Fruit fly (Drosophila melanogaster) whole organism, embryonic: ENCODE results near the gene CG7565.
A peak's percentile ranks its signal among the peaks of the same experiment; 100 is the strongest.

Experiments
- BtbVII ChIP-seq: fragments of 200-800 bp; sonication (Bioruptor generic); optimal IDR thresholded peaks from 3 replicates; lab custom pipeline; 2017; ENCODE audit warnings: missing biosample characterization, mild to moderate bottlenecking, missing genetic modification characterization
- CG10543 ChIP-seq: fragments of 200-800 bp; sonication (Bioruptor generic); optimal IDR thresholded peaks from 3 replicates; lab custom pipeline; 2017; ENCODE audit warnings: missing biosample characterization, mild to moderate bottlenecking, missing genetic modification characterization, moderate library complexity
- CG11085 ChIP-seq: fragments of 200-800 bp; sonication (Bioruptor generic); IDR thresholded peaks from 2 replicates; pipeline ENCODE4 v1.3.6; 2022; ENCODE audit warnings: missing biosample characterization, missing genetic modification characterization
- CG12299 ChIP-seq: fragments of 200-800 bp; sonication (Bioruptor generic); optimal IDR thresholded peaks from 2 replicates; lab custom pipeline; 2018; ENCODE audit warnings: missing biosample characterization, mild to moderate bottlenecking, missing genetic modification characterization
- CG13775 ChIP-seq: fragments of 200-800 bp; sonication (Bioruptor generic); optimal IDR thresholded peaks from 3 replicates; lab custom pipeline; 2017; ENCODE audit warnings: missing biosample characterization, mild to moderate bottlenecking, missing genetic modification characterization
- CG14441 ChIP-seq: fragments of 200-800 bp; sonication (Bioruptor generic); IDR thresholded peaks from 2 replicates; pipeline ENCODE4 v1.3.6; 2022; ENCODE audit warnings: missing biosample characterization, missing genetic modification characterization
- CG15514 ChIP-seq: fragments of 200-800 bp; sonication (Bioruptor generic); optimal IDR thresholded peaks from 3 replicates; lab custom pipeline; 2017; ENCODE audit warnings: missing biosample characterization, missing genetic modification characterization, mild to moderate bottlenecking, moderate library complexity, missing genetic modification reagents
- CG1602 ChIP-seq: fragments of 200-800 bp; sonication (Bioruptor generic); optimal IDR thresholded peaks from 3 replicates; lab custom pipeline; 2016; ENCODE audit warnings: missing biosample characterization, missing genetic modification characterization
- CG17328 ChIP-seq: fragments of 200-800 bp; sonication (Bioruptor generic); IDR thresholded peaks from 2 replicates; pipeline ENCODE4 v1.3.6; 2022; ENCODE audit warnings: missing biosample characterization, missing genetic modification characterization
- CG17912 ChIP-seq: fragments of 200-800 bp; sonication (Bioruptor generic); optimal IDR thresholded peaks from 2 replicates; lab custom pipeline; 2018; ENCODE audit warnings: missing biosample characterization, mild to moderate bottlenecking, missing genetic modification characterization
- CG18599 ChIP-seq: fragments of 200-800 bp; sonication (Bioruptor generic); optimal IDR thresholded peaks from 3 replicates; lab custom pipeline; 2017; ENCODE audit warnings: missing biosample characterization, missing genetic modification characterization, mild to moderate bottlenecking, moderate library complexity, missing genetic modification reagents
- CG2199 ChIP-seq: fragments of 200-800 bp; sonication (Bioruptor generic); IDR thresholded peaks from 3 replicates; pipeline ENCODE4 v1.3.6; 2022; ENCODE audit warnings: missing biosample characterization, missing genetic modification characterization
- CG2712 ChIP-seq: fragments of 200-800 bp; optimal IDR thresholded peaks from 3 replicates; lab custom pipeline; 2019; ENCODE audit warnings: missing biosample characterization, mild to moderate bottlenecking, missing genetic modification characterization, moderate library complexity
- CG31365 ChIP-seq: fragments of 200-800 bp; sonication (Bioruptor generic); optimal IDR thresholded peaks from 2 replicates; lab custom pipeline; 2018; ENCODE audit warnings: missing biosample characterization, mild to moderate bottlenecking, missing genetic modification characterization
- CG31441 ChIP-seq: fragments of 200-800 bp; sonication (Bioruptor generic); IDR thresholded peaks from 2 replicates; pipeline ENCODE4 v1.3.6; 2022; ENCODE audit warnings: missing biosample characterization, missing genetic modification characterization
- CG4424 ChIP-seq: fragments of 200-800 bp; sonication (Bioruptor generic); optimal IDR thresholded peaks from 3 replicates; lab custom pipeline; 2016; ENCODE audit warnings: missing biosample characterization, missing genetic modification characterization
- CG5245 ChIP-seq: fragments of 200-800 bp; sonication (Bioruptor generic); optimal IDR thresholded peaks from 3 replicates; lab custom pipeline; 2016; ENCODE audit warnings: missing biosample characterization, missing genetic modification characterization
- CG5953 ChIP-seq: fragments of 200-800 bp; sonication (Bioruptor generic); IDR thresholded peaks from 2 replicates; pipeline ENCODE4 v1.3.6; 2022; ENCODE audit warnings: missing biosample characterization, missing genetic modification characterization
- CG6175 ChIP-seq: fragments of 200-800 bp; sonication (Bioruptor generic); IDR thresholded peaks from 3 replicates; pipeline ENCODE4 v1.3.6; 2022; ENCODE audit warnings: missing biosample characterization, missing genetic modification characterization
- CG6272 ChIP-seq: fragments of 200-800 bp; sonication (Bioruptor generic); IDR thresholded peaks from 2 replicates; pipeline ENCODE4 v1.3.6; 2022; ENCODE audit warnings: missing biosample characterization, missing genetic modification characterization
- CG6791 ChIP-seq: fragments of 200-800 bp; sonication (Bioruptor generic); IDR thresholded peaks from 3 replicates; pipeline ENCODE4 v1.3.6; 2022; ENCODE audit warnings: missing biosample characterization, missing genetic modification characterization; ENCODE audit not compliant: partially characterized antibody
- CG8290 ChIP-seq, 3 experiments: fragments of 200-800 bp; sonication (Bioruptor generic); optimal IDR thresholded peaks; 2 replicates each; lab custom pipeline; 2016 to 2019; ENCODE audit warnings: missing biosample characterization in 3 of 3, missing genetic modification characterization in 3 of 3, mild to moderate bottlenecking in 2 of 3, moderate library complexity in 1 of 3
- CG9876 ChIP-seq: fragments of 200-800 bp; sonication (Bioruptor generic); optimal IDR thresholded peaks from 2 replicates; lab custom pipeline; 2016; ENCODE audit warnings: missing biosample characterization, missing genetic modification characterization
- CHES-1-like ChIP-seq: fragments of 200-800 bp; sonication (Bioruptor generic); optimal IDR thresholded peaks from 2 replicates; lab custom pipeline; 2016; ENCODE audit warnings: missing biosample characterization, missing genetic modification characterization
- CTCF ChIP-seq: fragments of 200-800 bp; sonication (Bioruptor generic); optimal IDR thresholded peaks from 2 replicates; lab custom pipeline; 2017; ENCODE audit warnings: missing biosample characterization, mild to moderate bottlenecking, missing genetic modification characterization, moderate library complexity
- Doc2 ChIP-seq: fragments of 200-800 bp; sonication (Bioruptor generic); IDR thresholded peaks from 2 replicates; pipeline ENCODE4 v1.3.6; 2022; ENCODE audit warnings: missing biosample characterization, missing genetic modification characterization
- Drgx ChIP-seq: fragments of 200-800 bp; sonication (Bioruptor generic); IDR thresholded peaks from 2 replicates; pipeline ENCODE4 v1.3.6; 2022; ENCODE audit warnings: missing biosample characterization, missing genetic modification characterization
- ERR ChIP-seq: fragments of 200-800 bp; sonication (Bioruptor generic); optimal IDR thresholded peaks from 2 replicates; lab custom pipeline; 2016; ENCODE audit warnings: missing biosample characterization, missing genetic modification characterization
- Ets97D ChIP-seq: fragments of 200-800 bp; sonication (Bioruptor generic); optimal IDR thresholded peaks from 3 replicates; lab custom pipeline; 2016; ENCODE audit warnings: missing biosample characterization, missing genetic modification characterization
- Fer1 ChIP-seq: fragments of 200-800 bp; sonication (Bioruptor generic); optimal IDR thresholded peaks from 2 replicates; lab custom pipeline; 2017; ENCODE audit warnings: missing biosample characterization, mild to moderate bottlenecking, missing genetic modification characterization
- Hmr ChIP-seq: fragments of 200-800 bp; sonication (Bioruptor generic); optimal IDR thresholded peaks from 3 replicates; lab custom pipeline; 2017; ENCODE audit warnings: mild to moderate bottlenecking, missing biosample characterization, missing genetic modification reagents, missing genetic modification characterization
- Hr78 ChIP-seq, 2 experiments: fragments of 200-800 bp in 1 of 2; fragments of >200 bp in 1 of 2; sonication (Bioruptor generic) in 1 of 2; optimal IDR thresholded peaks; 2 replicates each; lab custom pipeline; 2017 to 2019; ENCODE audit warnings: missing biosample characterization in 2 of 2, missing genetic modification characterization in 2 of 2, mild to moderate bottlenecking in 1 of 2, moderate library complexity in 1 of 2
- Jarid2 ChIP-seq: fragments of 200-800 bp; sonication (Bioruptor generic); optimal IDR thresholded peaks from 3 replicates; lab custom pipeline; 2017; ENCODE audit warnings: mild to moderate bottlenecking, missing biosample characterization, missing genetic modification reagents, missing genetic modification characterization
- Meics ChIP-seq: fragments of 200-800 bp; sonication (Bioruptor generic); optimal IDR thresholded peaks from 2 replicates; lab custom pipeline; 2017; ENCODE audit warnings: missing biosample characterization, mild to moderate bottlenecking, missing genetic modification characterization
- Myb ChIP-seq: fragments of 200-800 bp; sonication (Bioruptor generic); optimal IDR thresholded peaks from 2 replicates; lab custom pipeline; 2016; ENCODE audit warnings: missing biosample characterization, missing genetic modification characterization
- NFAT ChIP-seq: fragments of 200-800 bp; sonication (Bioruptor generic); IDR thresholded peaks from 2 replicates; pipeline ENCODE4 v1.3.6; 2022; ENCODE audit warnings: missing biosample characterization, missing genetic modification characterization
- Oli ChIP-seq: fragments of 200-800 bp; sonication (Bioruptor generic); optimal IDR thresholded peaks from 2 replicates; lab custom pipeline; 2018; ENCODE audit warnings: missing biosample characterization, mild to moderate bottlenecking, missing genetic modification characterization, moderate library complexity
- Usf ChIP-seq: fragments of 200-800 bp; sonication (Bioruptor generic); optimal IDR thresholded peaks from 2 replicates; lab custom pipeline; 2017; ENCODE audit warnings: missing genotype, missing biosample characterization, missing genetic modification characterization
- YL-1 ChIP-seq: fragments of 200-800 bp; sonication (Bioruptor generic); optimal IDR thresholded peaks from 3 replicates; lab custom pipeline; 2017; ENCODE audit warnings: missing biosample characterization, mild to moderate bottlenecking, missing genetic modification characterization
- corto ChIP-seq: fragments of 200-800 bp; sonication (Bioruptor generic); optimal IDR thresholded peaks from 2 replicates; lab custom pipeline; 2016; ENCODE audit warnings: missing biosample characterization, mild to moderate bottlenecking, missing genetic modification characterization, moderate library complexity
- crol ChIP-seq: fragments of 200-800 bp; sonication (Bioruptor generic); IDR thresholded peaks from 2 replicates; pipeline ENCODE4 v1.3.6; 2022; ENCODE audit warnings: missing biosample characterization, missing genetic modification characterization
- dpn ChIP-seq, 2 experiments: fragments of 200-800 bp; sonication (Bioruptor generic); optimal IDR thresholded peaks; 3 replicates each; lab custom pipeline; 2016; ENCODE audit warnings: missing biosample characterization in 2 of 2, missing genetic modification characterization in 2 of 2
- eve ChIP-seq, 2 experiments: fragments of >200 bp; optimal IDR thresholded peaks; 2 replicates each; lab custom pipeline; 2017; ENCODE audit warnings: missing biosample characterization in 2 of 2, missing genetic modification characterization in 2 of 2
- fd96Cb ChIP-seq: fragments of 200-800 bp; sonication (Bioruptor generic); optimal IDR thresholded peaks from 2 replicates; lab custom pipeline; 2018; ENCODE audit warnings: missing biosample characterization, mild to moderate bottlenecking, missing genetic modification characterization, moderate library complexity
- fu2 ChIP-seq: fragments of 200-800 bp; sonication (Bioruptor generic); optimal IDR thresholded peaks from 2 replicates; lab custom pipeline; 2016; ENCODE audit warnings: missing biosample characterization, missing genetic modification characterization
- klu ChIP-seq: fragments of 200-800 bp; sonication (Bioruptor generic); IDR thresholded peaks from 2 replicates; pipeline ENCODE4 v1.3.6; 2022; ENCODE audit warnings: missing biosample characterization, missing genetic modification characterization
- mld ChIP-seq: fragments of 200-800 bp; sonication (Bioruptor generic); IDR thresholded peaks from 3 replicates; pipeline ENCODE4 v1.3.6; 2022; ENCODE audit warnings: missing biosample characterization, missing genetic modification characterization; ENCODE audit not compliant: partially characterized antibody
- p53 ChIP-seq: fragments of 200-800 bp; sonication (Bioruptor generic); optimal IDR thresholded peaks from 2 replicates; lab custom pipeline; 2016; ENCODE audit warnings: missing biosample characterization, missing genetic modification characterization
- rib ChIP-seq: fragments of 200-800 bp; sonication (Bioruptor generic); IDR thresholded peaks from 2 replicates; pipeline ENCODE4 v1.3.6; 2022; ENCODE audit warnings: missing biosample characterization, missing genetic modification characterization
- sd ChIP-seq: fragments of 200-800 bp; sonication (Bioruptor generic); optimal IDR thresholded peaks from 3 replicates; lab custom pipeline; 2018; ENCODE audit warnings: missing biosample characterization, mild to moderate bottlenecking, missing genetic modification characterization, moderate library complexity
- shn ChIP-seq: fragments of 200-800 bp; sonication (Bioruptor generic); optimal IDR thresholded peaks from 3 replicates; lab custom pipeline; 2016; ENCODE audit warnings: missing biosample characterization, missing genetic modification characterization
- slou ChIP-seq: fragments of 200-800 bp; sonication (Bioruptor generic); optimal IDR thresholded peaks from 3 replicates; lab custom pipeline; 2016; ENCODE audit warnings: missing biosample characterization, missing genetic modification characterization
- unpg ChIP-seq: fragments of 200-800 bp; sonication (Bioruptor generic); optimal IDR thresholded peaks from 3 replicates; lab custom pipeline; 2018; ENCODE audit warnings: missing biosample characterization, mild to moderate bottlenecking, missing genetic modification characterization, moderate library complexity

Gene CG7565

DNA sequence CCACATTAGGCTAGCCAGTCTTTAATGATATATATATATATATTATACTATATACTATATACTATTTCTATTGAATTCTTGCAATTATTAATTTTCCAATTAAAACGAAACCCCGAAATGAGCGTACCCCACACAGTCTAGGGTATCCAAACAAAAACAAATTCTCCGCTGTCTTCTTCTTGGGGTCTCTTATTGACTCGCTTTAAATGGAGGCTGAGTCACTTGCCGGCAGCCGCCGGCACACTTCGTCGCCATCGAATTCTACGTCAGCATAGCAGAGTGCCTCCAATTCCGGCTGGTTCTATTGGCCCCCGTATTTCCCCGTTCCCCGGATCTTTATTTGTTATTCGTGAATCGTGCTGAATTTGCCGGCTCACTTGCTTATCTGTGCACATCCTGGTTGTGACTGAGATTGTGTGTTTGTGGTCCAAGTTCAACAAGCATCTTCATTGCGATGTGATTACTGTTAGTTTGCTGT is 3.1 kb upstream of the CG7565 start (continued):
- TF ChIP-seq unpg (peak; percentile 35), Ets97D (GFP tag; lab: Kevin White, UChicago) (no peak), Oli (tag; lab: Kevin White, UChicago) (peak; percentile 3), CG6272 (no peak), CG18599 (GFP tag; lab: Kevin White, UChicago) (peak; percentile 75), Drgx (GFP tag; lab: Robert Waterston, UW) (no peak), CG17912 (GFP tag; lab: Kevin White, UChicago) (no peak), CG5245 (GFP tag; lab: Kevin White, UChicago) (no peak), klu (no peak), CHES-1-like (GFP tag; lab: Kevin White, UChicago) (no peak), fu2 (no peak), CG12299 (tag; lab: Kevin White, UChicago) (no peak), CG31441 (GFP tag; lab: Robert Waterston, UW) (0 out of 2 replicates have a peak, but pooled peaks have one; percentile 36), CG2199 (GFP tag; lab: Robert Waterston, UW) (no peak), p53 (GFP tag; lab: Kevin White, UChicago) (no peak), CG5953 (GFP tag; lab: Robert Waterston, UW) (no peak), CG10543 (peak; percentile 68), slou (no peak), CG2712 (tag; lab: Kevin White, UChicago) (peak; percentile 50), Doc2 (GFP tag; lab: Robert Waterston, UW) (no peak), fd96Cb (tag; lab: Kevin White, UChicago) (no peak), CG13775 (GFP tag; lab: Kevin White, UChicago) (peak; percentile 19), dpn (GFP tag; optimal IDR thresholded peaks at IDR 0.05; lab: Kevin White, UChicago) (peak in 1 of 2 experiments; percentile 4), CG8290 (GFP tag; optimal IDR thresholded peaks at IDR 0.05; lab: Kevin White, UChicago) (no peak), CG8290 (tag; optimal IDR thresholded peaks at IDR 0.05; lab: Kevin White, UChicago) (peak in 1 of 2 experiments; percentile 7), rib (GFP tag; lab: Robert Waterston, UW) (peak; percentile 78), sd (peak; percentile 74), ERR (GFP tag; lab: Kevin White, UChicago) (no peak), shn (peak; percentile 15), CG6791 (GFP tag; lab: Robert Waterston, UW) (no peak), BtbVII (GFP tag; lab: Kevin White, UChicago) (peak; percentile 3), eve (GFP tag; optimal IDR thresholded peaks at IDR 0.05; lab: Kevin White, UChicago) (no peak), CG4424 (no peak), CG9876 (GFP tag; lab: Kevin White, UChicago) (no peak), mld (GFP tag; lab: Robert Waterston, UW) (no peak), Myb (GFP tag; lab: Kevin White, UChicago) (no peak), YL-1 (GFP tag; lab: Kevin White, UChicago) (no peak), CG11085 (no peak), NFAT (peak; percentile 45; the same call in 1 of the 2 replicates), corto (GFP tag; lab: Kevin White, UChicago) (no peak)

DNA sequence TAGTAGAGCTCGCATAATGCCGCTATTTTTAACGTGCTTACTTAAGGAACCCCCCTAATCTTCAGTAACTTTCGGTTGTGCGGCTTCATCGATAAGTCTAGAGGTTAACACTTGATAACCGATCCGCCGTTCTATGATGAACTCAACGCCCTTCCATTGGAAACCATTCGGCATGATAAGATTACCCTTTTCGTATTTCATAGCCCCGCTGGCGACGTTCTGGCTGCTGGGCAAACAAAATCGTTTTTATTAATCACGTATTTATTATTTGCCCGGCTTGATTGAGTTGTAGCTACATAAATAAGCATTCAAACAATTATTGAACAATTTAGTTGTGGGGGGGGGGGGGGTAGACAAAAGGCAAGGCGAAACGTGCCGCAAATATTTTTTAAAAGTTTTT is 2.0 kb upstream of the CG7565 start:
- TF ChIP-seq Hmr (GFP tag; lab: Kevin White, UChicago) (peak; percentile 68), CTCF (no peak), Usf (GFP tag; lab: Kevin White, UChicago) (no peak), CG1602 (no peak), CG6175 (no peak), crol (GFP tag; lab: Robert Waterston, UW) (peak; percentile 79), Hr78 (GFP tag; optimal IDR thresholded peaks at IDR 0.05; lab: Kevin White, UChicago) (peak in 1 of 2 experiments; percentile 95), Meics (GFP tag; lab: Kevin White, UChicago) (peak; percentile 22), CG31365 (tag; lab: Kevin White, UChicago) (no peak), CG14441 (GFP tag; lab: Robert Waterston, UW) (no peak), CG17328 (no peak), CG15514 (GFP tag; lab: Kevin White, UChicago) (peak; percentile 44), Jarid2 (peak; percentile 21), Fer1 (GFP tag; lab: Kevin White, UChicago) (peak; percentile 47)
